Fruit fly (Drosophila melanogaster): ENCODE measurements around the gene CG10026.

Gene CG10026

dm6 chr2L:19453381-19453780, 675 bp upstream of the CG10026 start, which contains the start of gene Top2 (continued):
- TF ChIP-seq CG34224 (GFP tag; IDR thresholded peaks at IDR 0.05; ENCODE audit: partially characterized antibody), result peak; percentile 63
- no peak for TF ChIP-seq bowl (GFP tag; IDR thresholded peaks at IDR 0.05)
- TF ChIP-seq Opbp (GFP tag; IDR thresholded peaks at IDR 0.05; ENCODE audit: partially characterized antibody), result peak; percentile 88
- TF ChIP-seq bsh (GFP tag; optimal IDR thresholded peaks at IDR 0.05), result no peak
- peak; percentile 55 for TF ChIP-seq grau (tag; optimal IDR thresholded peaks at IDR 0.05)
- peak; percentile 80 for TF ChIP-seq ato (GFP tag; IDR thresholded peaks at IDR 0.05; ENCODE audit: partially characterized antibody)
- TF ChIP-seq Sry-β (GFP tag; optimal IDR thresholded peaks at IDR 0.05), result peak; percentile 50
- peak; percentile 25 for TF ChIP-seq mam (GFP tag; optimal IDR thresholded peaks at IDR 0.05)
- no peak for TF ChIP-seq sens-2 (GFP tag; IDR thresholded peaks at IDR 0.05)
- no peak for TF ChIP-seq Drgx (GFP tag; IDR thresholded peaks at IDR 0.05)
- TF ChIP-seq CG7357 (GFP tag; IDR thresholded peaks at IDR 0.05), result no peak
- TF ChIP-seq eve (GFP tag; optimal IDR thresholded peaks at IDR 0.05), result no peak
- TF ChIP-seq fu2 (GFP tag; optimal IDR thresholded peaks at IDR 0.05), result peak; percentile 15
- TF ChIP-seq danr (GFP tag; IDR thresholded peaks at IDR 0.05), result no peak
- TF ChIP-seq CrebB (tag; optimal IDR thresholded peaks at IDR 0.05), result no peak
- peak; percentile 55 for TF ChIP-seq lilli (GFP tag; optimal IDR thresholded peaks at IDR 0.05)
- no peak for TF ChIP-seq z (GFP tag; IDR thresholded peaks at IDR 0.05)
- TF ChIP-seq disco-r (GFP tag; optimal IDR thresholded peaks at IDR 0.05), result no peak
- TF ChIP-seq CG17912 (GFP tag; optimal IDR thresholded peaks at IDR 0.05), result peak; percentile 16
- no peak for TF ChIP-seq CG17568 (GFP tag; optimal IDR thresholded peaks at IDR 0.05)
- peak; percentile 82 for TF ChIP-seq CG4617 (GFP tag; optimal IDR thresholded peaks at IDR 0.05; ENCODE audit: borderline replicate concordance)
- no peak for TF ChIP-seq C15 (GFP tag; IDR thresholded peaks at IDR 0.05)
- no peak for TF ChIP-seq grn (GFP tag; optimal IDR thresholded peaks at IDR 0.05)
- no peak for TF ChIP-seq CG4854 (GFP tag; optimal IDR thresholded peaks at IDR 0.05)
- TF ChIP-seq trem (tag; optimal IDR thresholded peaks at IDR 0.05), result peak; percentile 78
- TF ChIP-seq CG10565 (GFP tag; optimal IDR thresholded peaks at IDR 0.05), result no peak
- peak; percentile 85 for TF ChIP-seq CG7963 (GFP tag; IDR thresholded peaks at IDR 0.05; ENCODE audit: partially characterized antibody)
- TF ChIP-seq CG17612 (GFP tag; IDR thresholded peaks at IDR 0.05), result no peak
- TF ChIP-seq CG9215 (GFP tag; IDR thresholded peaks at IDR 0.05), result peak; percentile 46; the same call in 1 of the 2 replicates
- no peak for TF ChIP-seq CG2202 (tag; optimal IDR thresholded peaks at IDR 0.05)
- TF ChIP-seq pb (GFP tag; optimal IDR thresholded peaks at IDR 0.05), result peak; percentile 37
- peak; percentile 86 for TF ChIP-seq CG15514 (GFP tag; optimal IDR thresholded peaks at IDR 0.05)
- TF ChIP-seq ind (GFP tag; optimal IDR thresholded peaks at IDR 0.05), result peak; percentile 35
- TF ChIP-seq CG14965 (GFP tag; optimal IDR thresholded peaks at IDR 0.05; ENCODE audit: borderline replicate concordance), result no peak
- TF ChIP-seq jing (GFP tag; optimal IDR thresholded peaks at IDR 0.05), result no peak
- TF ChIP-seq CG4328 (GFP tag; optimal IDR thresholded peaks at IDR 0.05), result no peak
- TF ChIP-seq ttk (GFP tag; IDR thresholded peaks at IDR 0.05), result no peak
- no peak for TF ChIP-seq tio (GFP tag; optimal IDR thresholded peaks at IDR 0.05)
- no peak for TF ChIP-seq az2 (GFP tag; optimal IDR thresholded peaks at IDR 0.05)
- TF ChIP-seq Doc3 (GFP tag; IDR thresholded peaks at IDR 0.05; ENCODE audit: partially characterized antibody), result peak; percentile 61
- peak; percentile 22 for TF ChIP-seq CG10147 (GFP tag; optimal IDR thresholded peaks at IDR 0.05)
- no peak for TF ChIP-seq odd (GFP tag; optimal IDR thresholded peaks at IDR 0.05)
- no peak for TF ChIP-seq CG6654 (GFP tag; optimal IDR thresholded peaks at IDR 0.05)
- TF ChIP-seq CG7556 (GFP tag; optimal IDR thresholded peaks at IDR 0.05), result no peak
- no peak for TF ChIP-seq fd96Cb (tag; optimal IDR thresholded peaks at IDR 0.05)
- peak; percentile 39 for TF ChIP-seq jumu (GFP tag; optimal IDR thresholded peaks at IDR 0.05)
- TF ChIP-seq CG12219 (GFP tag; optimal IDR thresholded peaks at IDR 0.05), result no peak
- peak; percentile 92 for TF ChIP-seq CG17186 (GFP tag; optimal IDR thresholded peaks at IDR 0.05)
- peak; percentile 82 for TF ChIP-seq HLH4C (GFP tag; IDR thresholded peaks at IDR 0.05; ENCODE audit: partially characterized antibody)
- no peak for TF ChIP-seq CG17328 (GFP tag; IDR thresholded peaks at IDR 0.05)
- TF ChIP-seq CG43689 (GFP tag; IDR thresholded peaks at IDR 0.05), result no peak
